Worm (Caenorhabditis elegans) whole organism, L4 larva: Measurements from ENCODE around the gene oac-1.
"Not testable (repeated sequence)": the region's sequence is repeated elsewhere in the genome, so short reads cannot be mapped to it uniquely, and the experiment has no call there.

Experiments used
- ama-1 ChIP-seq: fragments of 150-350 bp; optimal IDR thresholded peaks from 2 replicates; lab custom pipeline; 2014; ENCODE audit warnings: inconsistent platforms, mixed read lengths
- daf-16 ChIP-seq, 3 experiments: sonication (generic microtip); optimal IDR thresholded peaks; 2 replicates each; lab custom pipeline; 2016 to 2017; ENCODE audit warnings: missing genetic modification characterization in 3 of 3, missing genetic modification reagents in 3 of 3, mild to moderate bottlenecking in 2 of 3, missing compliant biosample characterization in 2 of 3, missing biosample characterization in 1 of 3, moderate library complexity in 1 of 3
- dve-1 ChIP-seq: sonication (generic microtip); optimal IDR thresholded peaks from 2 replicates; lab custom pipeline; 2017; ENCODE audit warnings: antibody characterized with exemption, mild to moderate bottlenecking, missing genetic modification characterization, missing compliant biosample characterization; ENCODE audit not compliant: insufficient read depth
- saeg-2 ChIP-seq: fragments of 200-800 bp; sonication (Bioruptor generic); IDR thresholded peaks from 2 replicates; pipeline ENCODE4 v1.3.6; 2022; ENCODE audit warnings: missing genetic modification reagents, missing genetic modification characterization, missing compliant biosample characterization
- sdz-12 ChIP-seq: fragments of 200-800 bp; sonication (Bioruptor generic); optimal IDR thresholded peaks from 2 replicates; lab custom pipeline; 2018; ENCODE audit warnings: mild to moderate bottlenecking, missing genetic modification characterization, missing compliant biosample characterization
- unc-62 ChIP-seq, 3 experiments: fragments of 150-350 bp in 1 of 3; sonication (generic microtip); optimal IDR thresholded peaks in 2 of 3; peaks in 1 of 3; 1 replicate in 1 of 3; 2 replicates in 2 of 3; lab custom pipeline; 2014 to 2017; ENCODE audit warnings: missing biosample characterization in 3 of 3, missing genetic modification characterization in 3 of 3, missing genetic modification reagents in 3 of 3, missing genotype in 1 of 3

- not testable (repeated sequence) for TF ChIP-seq unc-62 (GFP tag; optimal IDR thresholded peaks at IDR 0.05 in 1 of 2; lab: Kevin White, UChicago); unc-62 (tag; optimal IDR thresholded peaks at IDR 0.05; lab: Kevin White, UChicago); daf-16 (GFP tag; optimal IDR thresholded peaks at IDR 0.05; lab: Kevin White, UChicago); daf-16 (tag; optimal IDR thresholded peaks at IDR 0.05; lab: Kevin White, UChicago); ama-1; dve-1 (tag; lab: Kevin White, UChicago); sdz-12 (GFP tag; lab: Kevin White, UChicago); saeg-2 (GFP tag; lab: Robert Waterston, UW)
Observed at ce11 chrV:19517611-19518360, 38.0 kb downstream of the oac-1 start.
